Fruit fly (Drosophila melanogaster) S2 (cell line): ENCODE measurements around the gene CG18508.

Source experiments
- CG8478 ChIP-seq: fragments of >200 bp; optimal IDR thresholded peaks from 2 replicates; lab custom pipeline; 2018
- CTCF ChIP-seq, 2 experiments: fragments of >200 bp; optimal IDR thresholded peaks; 2 replicates each; lab custom pipeline; 2018

CG18508 gene

dm6 chrX:3173072-3173471 is at the start of gene CG18508:
Gene CG18508, minus strand, starts transcription at chrX:3173140.
- no peak for TF ChIP-seq CG8478 (lab: Kevin White, UChicago)
- TF ChIP-seq CTCF (optimal IDR thresholded peaks at IDR 0.05; lab: Kevin White, UChicago), result peak in 1 of 2 experiments; percentile 32

- TF ChIP-seq CTCF (optimal IDR thresholded peaks at IDR 0.05; lab: Kevin White, UChicago) (no peak), CG8478 (lab: Kevin White, UChicago) (no peak)
These were observed 33.2 kb upstream of the CG18508 start for dm6 chrX:3205887-3206794.

- TF ChIP-seq CG8478 (lab: Kevin White, UChicago), result no peak
- no peak for TF ChIP-seq CTCF (optimal IDR thresholded peaks at IDR 0.05; lab: Kevin White, UChicago)
These were observed 20.8 kb upstream of the CG18508 start for dm6 chrX:3193774-3194173.

- TF ChIP-seq CTCF (optimal IDR thresholded peaks at IDR 0.05; lab: Kevin White, UChicago) (peak; percentile 48 to 68), CG8478 (lab: Kevin White, UChicago) (no peak)
These were observed 19.4 kb upstream of the CG18508 start for dm6 chrX:3192301-3192700.

- TF ChIP-seq CG8478 (lab: Kevin White, UChicago), result no peak
- no peak for TF ChIP-seq CTCF (optimal IDR thresholded peaks at IDR 0.05; lab: Kevin White, UChicago)
These were observed 18.0 kb upstream of the CG18508 start for dm6 chrX:3190837-3191458.

- no peak for TF ChIP-seq CTCF (optimal IDR thresholded peaks at IDR 0.05; lab: Kevin White, UChicago)
- no peak for TF ChIP-seq CG8478 (lab: Kevin White, UChicago)
These were observed 16.8 kb upstream of the CG18508 start for dm6 chrX:3189723-3190122.

- TF ChIP-seq CG8478 (lab: Kevin White, UChicago), result no peak
- no peak for TF ChIP-seq CTCF (optimal IDR thresholded peaks at IDR 0.05; lab: Kevin White, UChicago)
These were observed 16.2 kb upstream of the CG18508 start for dm6 chrX:3189155-3189554.

dm6 chrX:3188419-3188818 is 15.5 kb upstream of the CG18508 start:
- TF ChIP-seq CTCF (optimal IDR thresholded peaks at IDR 0.05; lab: Kevin White, UChicago) (no peak), CG8478 (lab: Kevin White, UChicago) (no peak)

- TF ChIP-seq CTCF (optimal IDR thresholded peaks at IDR 0.05; lab: Kevin White, UChicago), result no peak
- TF ChIP-seq CG8478 (lab: Kevin White, UChicago), result no peak
These were observed 14.7 kb upstream of the CG18508 start for dm6 chrX:3187593-3187992.

- no peak for TF ChIP-seq CG8478 (lab: Kevin White, UChicago)
- TF ChIP-seq CTCF (optimal IDR thresholded peaks at IDR 0.05; lab: Kevin White, UChicago), result no peak
These were observed 13.6 kb upstream of the CG18508 start for dm6 chrX:3186550-3186949.

dm6 chrX:3176193-3176592 is 3.3 kb upstream of the CG18508 start, which contains the start of gene dnc:
Gene dnc, plus strand, starts transcription at chrX:3176440.
- no peak for TF ChIP-seq CTCF (optimal IDR thresholded peaks at IDR 0.05; lab: Kevin White, UChicago)
- no peak for TF ChIP-seq CG8478 (lab: Kevin White, UChicago)

- TF ChIP-seq CG8478 (lab: Kevin White, UChicago), result no peak
- peak in 1 of 2 experiments; percentile 15 for TF ChIP-seq CTCF (optimal IDR thresholded peaks at IDR 0.05; lab: Kevin White, UChicago)
These were observed 2.2 kb upstream of the CG18508 start, which contains the start of gene CG3939 for dm6 chrX:3174881-3175874. Gene CG3939, plus strand, starts transcription at chrX:3175018.

- TF ChIP-seq CG8478 (lab: Kevin White, UChicago) (no peak), CTCF (optimal IDR thresholded peaks at IDR 0.05; lab: Kevin White, UChicago) (no peak)
These were observed 1.4 kb upstream of the CG18508 start, which contains the start of gene Fcp3C for dm6 chrX:3174374-3174773. Gene Fcp3C, minus strand, starts transcription at chrX:3174474.

- TF ChIP-seq CTCF (optimal IDR thresholded peaks at IDR 0.05; lab: Kevin White, UChicago) (no peak), CG8478 (lab: Kevin White, UChicago) (no peak)
These were observed 723 bp downstream of the CG18508 start for dm6 chrX:3172217-3172616.
